Fruit fly (Drosophila melanogaster) whole organism, adult: Measurements from ENCODE around the gene bdl.

Experiments used
- CG11617 ChIP-seq: fragments of 200-800 bp; sonication (Bioruptor generic); optimal IDR thresholded peaks from 2 replicates; lab custom pipeline; 2017; ENCODE audit warnings: mild to moderate bottlenecking, missing biosample characterization, missing genetic modification reagents, missing genetic modification characterization
- CG12768 ChIP-seq: fragments of 200-800 bp; sonication (Bioruptor generic); optimal IDR thresholded peaks from 2 replicates; lab custom pipeline; 2017; ENCODE audit warnings: missing biosample characterization, missing genetic modification characterization, mild to moderate bottlenecking, moderate library complexity, missing genetic modification reagents
- CG33017 ChIP-seq: fragments of 200-800 bp; sonication (Bioruptor generic); optimal IDR thresholded peaks from 2 replicates; lab custom pipeline; 2018; ENCODE audit warnings: missing biosample characterization, mild to moderate bottlenecking, missing genetic modification characterization, moderate library complexity
- CG7045 ChIP-seq: fragments of 200-800 bp; sonication (Bioruptor generic); optimal IDR thresholded peaks from 2 replicates; lab custom pipeline; 2017; ENCODE audit warnings: missing biosample characterization, mild to moderate bottlenecking, missing genetic modification characterization
- Clk ChIP-seq: fragments of 200-800 bp; sonication (Bioruptor generic); optimal IDR thresholded peaks from 2 replicates; lab custom pipeline; 2017; ENCODE audit warnings: missing biosample characterization, missing genetic modification characterization
- Crg-1 ChIP-seq: fragments of 200-800 bp; sonication (Bioruptor generic); optimal IDR thresholded peaks from 2 replicates; lab custom pipeline; 2016; ENCODE audit warnings: missing biosample characterization, missing genetic modification characterization
- Mnt ChIP-seq: fragments of 200-800 bp; sonication (Bioruptor generic); optimal IDR thresholded peaks from 2 replicates; lab custom pipeline; 2016; ENCODE audit warnings: missing biosample characterization, mild to moderate bottlenecking, missing genetic modification characterization
- bab1 ChIP-seq: fragments of 200-800 bp; sonication (Bioruptor generic); optimal IDR thresholded peaks from 3 replicates; lab custom pipeline; 2019; ENCODE audit warnings: missing biosample characterization, mild to moderate bottlenecking, missing genetic modification characterization, moderate library complexity
- cnc ChIP-seq, 2 experiments: fragments of >200 bp; optimal IDR thresholded peaks; 2 replicates each; lab custom pipeline; 2017
- kay ChIP-seq: fragments of 200-800 bp; sonication (Bioruptor generic); peaks from one replicate; lab custom pipeline; 2016; ENCODE audit warnings: missing biosample characterization, missing genetic modification characterization, borderline replicate concordance
- ovo ChIP-seq: fragments of 200-800 bp; sonication (Bioruptor generic); optimal IDR thresholded peaks from 2 replicates; lab custom pipeline; 2016; ENCODE audit warnings: missing biosample characterization, missing genetic modification characterization
- pad ChIP-seq: fragments of 200-800 bp; sonication (Bioruptor generic); optimal IDR thresholded peaks from 3 replicates; lab custom pipeline; 2017; ENCODE audit warnings: missing biosample characterization, missing genetic modification characterization, mild to moderate bottlenecking, moderate library complexity, missing genetic modification reagents

- TF ChIP-seq kay (GFP tag; lab: Kevin White, UChicago) (no peak), ovo (no peak), CG7045 (GFP tag; lab: Kevin White, UChicago) (no peak), Mnt (GFP tag; lab: Kevin White, UChicago) (no peak), CG33017 (tag; lab: Kevin White, UChicago) (no peak), Clk (GFP tag; lab: Kevin White, UChicago) (no peak), pad (GFP tag; lab: Kevin White, UChicago) (no peak), CG12768 (GFP tag; lab: Kevin White, UChicago) (no peak), Crg-1 (no peak), bab1 (GFP tag; lab: Kevin White, UChicago) (no peak), CG11617 (GFP tag; lab: Kevin White, UChicago) (no peak), cnc (optimal IDR thresholded peaks at IDR 0.05; lab: Kevin White, UChicago) (no peak)
Observed at dm6 chr2L:4282681-4283343, 41.5 kb upstream of the bdl start, which contains the start of gene tutl.
